Worm (Caenorhabditis elegans): ENCODE data around the gene W06G6.15.

Gene W06G6.15

ce11 chrV:16610094-16610493, 44.2 kb upstream of the W06G6.15 start:
- TF ChIP-seq php-3 (GFP tag; IDR thresholded peaks at IDR 0.05): 0 out of 2 replicates have a peak, but pooled peaks have one; percentile 9
- no peak for TF ChIP-seq daf-19 (GFP tag; conservative IDR thresholded peaks at IDR 0.05)
- no peak for TF ChIP-seq dmd-9 (GFP tag; IDR thresholded peaks at IDR 0.05)
- TF ChIP-seq ceh-20 (GFP tag; IDR thresholded peaks at IDR 0.05): no peak
- no peak for TF ChIP-seq daf-16 (GFP tag; optimal IDR thresholded peaks at IDR 0.05)
- TF ChIP-seq daf-16 (tag; optimal IDR thresholded peaks at IDR 0.05): peak; percentile 93
- TF ChIP-seq daf-12 (tag; optimal IDR thresholded peaks at IDR 0.05): no peak
- TF ChIP-seq snpc-1.2 (GFP tag; IDR thresholded peaks at IDR 0.05): no peak
- no peak for TF ChIP-seq lin-15B (tag; optimal IDR thresholded peaks at IDR 0.05)
- no peak for TF ChIP-seq egl-43 (GFP tag; IDR thresholded peaks at IDR 0.05)
- TF ChIP-seq dmd-6 (GFP tag; IDR thresholded peaks at IDR 0.05): no peak; the same call in 1 of the 2 replicates
- TF ChIP-seq T20F7.1 (GFP tag; optimal IDR thresholded peaks at IDR 0.05): no peak
- TF ChIP-seq nhr-77 (tag; optimal IDR thresholded peaks at IDR 0.05): peak; percentile 54
- no peak for TF ChIP-seq ctbp-1 (GFP tag; IDR thresholded peaks at IDR 0.05)
- TF ChIP-seq Y105C5A.15 (GFP tag; IDR thresholded peaks at IDR 0.05): no peak
- TF ChIP-seq dpl-1 (GFP tag; optimal IDR thresholded peaks at IDR 0.05): no peak
- TF ChIP-seq tag-97 (GFP tag; IDR thresholded peaks at IDR 0.05): no peak
- TF ChIP-seq lin-1 (GFP tag; IDR thresholded peaks at IDR 0.05): no peak
- no peak for TF ChIP-seq nhr-10 (tag; optimal IDR thresholded peaks at IDR 0.05)
- TF ChIP-seq tra-1 (GFP tag; IDR thresholded peaks at IDR 0.05): no peak
- TF ChIP-seq T26A8.4 (GFP tag; IDR thresholded peaks at IDR 0.05): no peak
- TF ChIP-seq zip-11 (GFP tag; IDR thresholded peaks at IDR 0.05): no peak
- no peak for TF ChIP-seq ZK337.2 (GFP tag; IDR thresholded peaks at IDR 0.05)
- TF ChIP-seq rbr-2 (tag; optimal IDR thresholded peaks at IDR 0.05): no peak
- no peak for TF ChIP-seq ceh-82 (tag; optimal IDR thresholded peaks at IDR 0.05)
- TF ChIP-seq nhr-28 (tag; optimal IDR thresholded peaks at IDR 0.05): peak; percentile 82
- no peak for TF ChIP-seq nhr-111 (GFP tag; optimal IDR thresholded peaks at IDR 0.05)
- TF ChIP-seq ceh-62 (tag; optimal IDR thresholded peaks at IDR 0.05): no peak
- no peak for TF ChIP-seq nhr-41 (GFP tag; IDR thresholded peaks at IDR 0.05)
- peak; percentile 82 for TF ChIP-seq pqm-1 (tag; optimal IDR thresholded peaks at IDR 0.05)
- TF ChIP-seq hlh-11 (tag; optimal IDR thresholded peaks at IDR 0.05): peak; percentile 21
- TF ChIP-seq Y48G9A.11 (GFP tag; IDR thresholded peaks at IDR 0.05): no peak
- peak; percentile 28 for TF ChIP-seq dve-1 (tag; optimal IDR thresholded peaks at IDR 0.05; ENCODE audit: insufficient read depth)
- no peak for TF ChIP-seq zfp-3 (GFP tag; conservative IDR thresholded peaks at IDR 0.05)
- no peak for TF ChIP-seq Y75B8A.6 (GFP tag; IDR thresholded peaks at IDR 0.05)
- no peak for TF ChIP-seq set-16 (GFP tag; IDR thresholded peaks at IDR 0.05)

- TF ChIP-seq daf-16 (GFP tag; optimal IDR thresholded peaks at IDR 0.05): no peak
- peak; percentile 92 for TF ChIP-seq daf-16 (tag; optimal IDR thresholded peaks at IDR 0.05)
- peak; percentile 29 for TF ChIP-seq pqm-1 (tag; optimal IDR thresholded peaks at IDR 0.05)
- TF ChIP-seq lsy-2 (tag; optimal IDR thresholded peaks at IDR 0.05): no peak
- TF ChIP-seq madf-5 (GFP tag; IDR thresholded peaks at IDR 0.05): no peak
- TF ChIP-seq ceh-32 (tag; optimal IDR thresholded peaks at IDR 0.05; ENCODE audit: poor library complexity): no peak
- TF ChIP-seq nhr-28 (tag; optimal IDR thresholded peaks at IDR 0.05): peak; percentile 59
- peak; percentile 38; the same call in 1 of the 2 replicates for TF ChIP-seq dmd-6 (GFP tag; IDR thresholded peaks at IDR 0.05)
- TF ChIP-seq gei-8 (GFP tag; optimal IDR thresholded peaks at IDR 0.05): no peak
- TF ChIP-seq dve-1 (tag; optimal IDR thresholded peaks at IDR 0.05; ENCODE audit: insufficient read depth): peak; percentile 23
Measured at ce11 chrV:16610791-16611385, 43.5 kb upstream of the W06G6.15 start, which contains the start of gene srw-54. Gene srw-54 (plus strand): TSS chrV:16611335.

Measured in whole organism, L4 larva.